Worm (Caenorhabditis elegans) whole organism, young adult: ENCODE measurements around the gene F54D10.5.

Experiments used
- B0035.1 ChIP-seq: sonication (generic microtip); optimal IDR thresholded peaks from 2 replicates; lab custom pipeline; 2016; ENCODE audit warnings: missing genetic modification characterization, mild to moderate bottlenecking, missing compliant biosample characterization, missing genotype, missing genetic modification reagents
- B0336.3 ChIP-seq: fragments of 200-800 bp; sonication (Bioruptor generic); IDR thresholded peaks from 2 replicates; pipeline ENCODE4 v1.3.6; 2022; ENCODE audit warnings: missing genetic modification characterization, missing compliant biosample characterization
- C06A6.2 ChIP-seq: fragments of 200-800 bp; sonication (Bioruptor generic); conservative IDR thresholded peaks from 2 replicates; pipeline ENCODE4 v1.3.6; 2022; ENCODE audit warnings: missing genetic modification characterization, missing compliant biosample characterization
- F22D6.2 ChIP-seq: sonication (generic microtip); optimal IDR thresholded peaks from 2 replicates; lab custom pipeline; 2016; ENCODE audit warnings: mild to moderate bottlenecking, missing genetic modification characterization, missing compliant biosample characterization
- F57A8.1 ChIP-seq: fragments of 200-800 bp; sonication (Bioruptor generic); optimal IDR thresholded peaks from 2 replicates; lab custom pipeline; 2018; ENCODE audit warnings: mild to moderate bottlenecking, missing genetic modification characterization, moderate library complexity, missing compliant biosample characterization
- Y67H2A.10 ChIP-seq: fragments of 200-800 bp; sonication (Bioruptor generic); conservative IDR thresholded peaks from 2 replicates; pipeline ENCODE4 v1.3.6; 2022; ENCODE audit warnings: missing genetic modification reagents, missing genetic modification characterization, missing compliant biosample characterization
- Y79H2A.3 ChIP-seq: fragments of 200-800 bp; sonication (Bioruptor generic); conservative IDR thresholded peaks from 2 replicates; pipeline ENCODE4 v1.3.6; 2022; ENCODE audit warnings: missing genetic modification reagents, missing genetic modification characterization, missing compliant biosample characterization
- Y95B8A.8 ChIP-seq: fragments of 200-800 bp; sonication (Bioruptor generic); IDR thresholded peaks from 2 replicates; pipeline ENCODE4 v1.3.6; 2022; ENCODE audit warnings: missing genetic modification reagents, missing genetic modification characterization, missing compliant biosample characterization
- atf-7 ChIP-seq: sonication (generic microtip); optimal IDR thresholded peaks from 2 replicates; lab custom pipeline; 2017; ENCODE audit warnings: mild to moderate bottlenecking, missing genetic modification characterization, missing compliant biosample characterization
- athp-1 ChIP-seq: sonication (generic microtip); optimal IDR thresholded peaks from 2 replicates; lab custom pipeline; 2017; ENCODE audit warnings: mild to moderate bottlenecking, missing genetic modification characterization, missing compliant biosample characterization
- attf-3 ChIP-seq: fragments of 200-800 bp; sonication (Bioruptor generic); conservative IDR thresholded peaks from 2 replicates; pipeline ENCODE4 v1.3.6; 2022; ENCODE audit warnings: missing genetic modification reagents, missing genetic modification characterization, missing compliant biosample characterization
- bed-2 ChIP-seq: fragments of 200-800 bp; sonication (Bioruptor generic); IDR thresholded peaks from 2 replicates; pipeline ENCODE4 v1.3.6; 2022; ENCODE audit warnings: missing genetic modification reagents, missing genetic modification characterization, missing compliant biosample characterization
- cebp-2 ChIP-seq: fragments of 200-800 bp; sonication (Bioruptor generic); IDR thresholded peaks from 2 replicates; pipeline ENCODE4 v1.3.6; 2022; ENCODE audit warnings: missing genetic modification characterization, missing compliant biosample characterization
- ceh-79 ChIP-seq: sonication (generic microtip); optimal IDR thresholded peaks from 2 replicates; lab custom pipeline; 2017; ENCODE audit warnings: mild to moderate bottlenecking, missing genetic modification characterization, missing compliant biosample characterization
- ceh-91 ChIP-seq: fragments of 200-800 bp; sonication (Bioruptor generic); IDR thresholded peaks from 2 replicates; pipeline ENCODE4 v1.3.6; 2022; ENCODE audit warnings: missing genetic modification reagents, missing genetic modification characterization, missing compliant biosample characterization
- dox-1 ChIP-seq: fragments of 200-800 bp; sonication (Bioruptor generic); IDR thresholded peaks from 2 replicates; pipeline ENCODE4 v1.3.6; 2022; ENCODE audit warnings: missing genetic modification reagents, missing genetic modification characterization, missing compliant biosample characterization
- ets-4 ChIP-seq: fragments of 200-800 bp; sonication (Bioruptor generic); optimal IDR thresholded peaks from 2 replicates; lab custom pipeline; 2018; ENCODE audit warnings: mild to moderate bottlenecking, missing genetic modification characterization, missing compliant biosample characterization
- gei-17 ChIP-seq: fragments of 200-800 bp; sonication (Bioruptor generic); optimal IDR thresholded peaks from 2 replicates; lab custom pipeline; 2018; ENCODE audit warnings: mild to moderate bottlenecking, missing genetic modification characterization, missing compliant biosample characterization
- hmg-1.2 ChIP-seq: fragments of 200-800 bp; sonication (Bioruptor generic); IDR thresholded peaks from 2 replicates; pipeline ENCODE4 v1.3.6; 2022; ENCODE audit warnings: missing genetic modification reagents, missing genetic modification characterization, missing compliant biosample characterization
- hmg-20 ChIP-seq: fragments of 200-800 bp; sonication (Bioruptor generic); IDR thresholded peaks from 2 replicates; pipeline ENCODE4 v1.3.6; 2022; ENCODE audit warnings: missing genetic modification reagents, missing genetic modification characterization, missing compliant biosample characterization
- lin-35 ChIP-seq, 3 experiments: fragments of 150-350 bp in 2 of 3; sonication (generic microtip) in 1 of 3; optimal IDR thresholded peaks; 2 replicates each; lab custom pipeline; 2014 to 2018; ENCODE audit warnings: missing biosample characterization in 3 of 3, missing genetic modification characterization in 3 of 3, missing genetic modification reagents in 3 of 3
- madf-8 ChIP-seq: fragments of 200-800 bp; sonication (Bioruptor generic); conservative IDR thresholded peaks from 2 replicates; pipeline ENCODE4 v1.3.6; 2022; ENCODE audit warnings: missing genetic modification reagents, missing genetic modification characterization, missing compliant biosample characterization
- mes-4 ChIP-seq: sonication (generic microtip); optimal IDR thresholded peaks from 2 replicates; lab custom pipeline; 2016; ENCODE audit warnings: missing genotype, missing genetic modification characterization, missing compliant biosample characterization
- rcor-1 ChIP-seq: fragments of 200-800 bp; sonication (Bioruptor generic); IDR thresholded peaks from 2 replicates; pipeline ENCODE4 v1.3.6; 2022; ENCODE audit warnings: missing genetic modification reagents, missing genetic modification characterization, missing compliant biosample characterization
- snpc-4 ChIP-seq, 5 experiments: fragments of 150-350 bp in 1 of 5; sonication (generic microtip) in 4 of 5; optimal IDR thresholded peaks; 2 replicates each; lab custom pipeline; 2014 to 2018; ENCODE audit warnings: missing genetic modification characterization in 5 of 5, missing biosample characterization in 3 of 5, antibody characterized with exemption in 2 of 5, mild to moderate bottlenecking in 2 of 5, missing compliant biosample characterization in 2 of 5, missing genotype in 2 of 5, moderate library complexity in 2 of 5, missing genetic modification reagents in 1 of 5
- tbx-9 ChIP-seq: sonication (generic microtip); optimal IDR thresholded peaks from 2 replicates; lab custom pipeline; 2016; ENCODE audit warnings: borderline replicate concordance, missing genetic modification characterization, inconsistent platforms, missing compliant biosample characterization
- unc-130 ChIP-seq: sonication (generic microtip); optimal IDR thresholded peaks from 2 replicates; lab custom pipeline; 2016; ENCODE audit warnings: missing genetic modification reagents, missing genetic modification characterization, missing compliant biosample characterization
- zim-3 ChIP-seq: sonication (generic microtip); optimal IDR thresholded peaks from 2 replicates; lab custom pipeline; 2017; ENCODE audit warnings: mild to moderate bottlenecking, missing genetic modification characterization, moderate library complexity, missing compliant biosample characterization
- ztf-18 ChIP-seq: sonication (generic microtip); optimal IDR thresholded peaks from 2 replicates; lab custom pipeline; 2016; ENCODE audit warnings: missing genotype, mild to moderate bottlenecking, missing genetic modification characterization, missing compliant biosample characterization
- ztf-22 ChIP-seq: fragments of 200-800 bp; sonication (Bioruptor generic); optimal IDR thresholded peaks from 2 replicates; lab custom pipeline; 2018; ENCODE audit warnings: mild to moderate bottlenecking, missing genetic modification characterization, moderate library complexity, missing compliant biosample characterization
- ztf-25 ChIP-seq: fragments of 200-800 bp; sonication (Bioruptor generic); IDR thresholded peaks from 2 replicates; pipeline ENCODE4 v1.3.6; 2022; ENCODE audit warnings: missing genetic modification reagents, missing genetic modification characterization, missing compliant biosample characterization
- ztf-26 ChIP-seq: sonication (generic microtip); optimal IDR thresholded peaks from 2 replicates; lab custom pipeline; 2017; ENCODE audit warnings: missing genetic modification characterization, missing compliant biosample characterization
- ztf-3 ChIP-seq: fragments of 200-800 bp; sonication (Bioruptor generic); optimal IDR thresholded peaks from 2 replicates; lab custom pipeline; 2018; ENCODE audit warnings: mild to moderate bottlenecking, missing genetic modification characterization, missing compliant biosample characterization
- ztf-6 ChIP-seq: fragments of 200-800 bp; sonication (Bioruptor generic); IDR thresholded peaks from 2 replicates; pipeline ENCODE4 v1.3.6; 2022; ENCODE audit warnings: missing genetic modification reagents, missing genetic modification characterization, missing compliant biosample characterization

F54D10.5 gene

ce11 chrII:3852654-3853053 is 44.7 kb upstream of the F54D10.5 start, which contains the start of gene nhr-257:
TSS of gene nhr-257 (plus strand) at chrII:3852954.
- TF ChIP-seq F22D6.2: no peak
- no peak for TF ChIP-seq dox-1 (GFP tag; lab: Robert Waterston, UW)
- TF ChIP-seq, all 124 proteins: peak for 0

ce11 chrII:3850655-3851054 is 42.7 kb upstream of the F54D10.5 start, which contains the start of gene nhr-72:
TSS of gene nhr-72 (minus strand) at chrII:3850755.
- TF ChIP-seq C06A6.2 (GFP tag; lab: Robert Waterston, UW): no peak
- no peak for TF ChIP-seq mes-4 (tag; lab: Kevin White, UChicago)
- no peak for TF ChIP-seq hmg-20
- TF ChIP-seq Y95B8A.8 (GFP tag; lab: Robert Waterston, UW): no peak
- TF ChIP-seq ztf-26 (tag; lab: Kevin White, UChicago): no peak
- TF ChIP-seq atf-7 (tag; lab: Kevin White, UChicago): no peak
- TF ChIP-seq Y67H2A.10: no peak
- TF ChIP-seq, all 124 proteins: peak for 0

ce11 chrII:3846028-3846427 is 38.1 kb upstream of the F54D10.5 start, which contains the start of gene C17A2.2:
TSS of gene C17A2.2 (plus strand) at chrII:3846328.
- TF ChIP-seq ztf-22 (GFP tag; lab: Kevin White, UChicago) (no peak), rcor-1 (GFP tag; lab: Robert Waterston, UW) (no peak)

- no peak for TF ChIP-seq ztf-18 (tag; lab: Kevin White, UChicago)
- no peak for TF ChIP-seq ztf-6 (GFP tag; lab: Robert Waterston, UW)
- no peak for TF ChIP-seq lin-35 (GFP tag; optimal IDR thresholded peaks at IDR 0.05; lab: Kevin White, UChicago)
- no peak for TF ChIP-seq tbx-9 (tag; lab: Kevin White, UChicago)
- no peak for TF ChIP-seq bed-2 (GFP tag; lab: Robert Waterston, UW)
- no peak for TF ChIP-seq mes-4 (tag; lab: Kevin White, UChicago)
- TF ChIP-seq ceh-91 (GFP tag; lab: Robert Waterston, UW): no peak
- TF ChIP-seq attf-3 (GFP tag; lab: Robert Waterston, UW): no peak
- no peak for TF ChIP-seq ets-4
- TF ChIP-seq cebp-2: no peak
- TF ChIP-seq unc-130 (GFP tag; lab: Kevin White, UChicago): no peak
- no peak for TF ChIP-seq hmg-1.2 (GFP tag; lab: Robert Waterston, UW)
- no peak for TF ChIP-seq ztf-3 (GFP tag; lab: Kevin White, UChicago)
- no peak for TF ChIP-seq gei-17 (GFP tag; lab: Kevin White, UChicago)
- no peak for TF ChIP-seq F57A8.1 (GFP tag; lab: Kevin White, UChicago)
- TF ChIP-seq ztf-25: no peak
Measured at ce11 chrII:3843305-3843704, 35.3 kb upstream of the F54D10.5 start, which contains the start of the genes C17A2.7 and C17A2.3. TSS of gene C17A2.7 (minus strand) at chrII:3843405. TSS of gene C17A2.3 (plus strand) at chrII:3843609.

ce11 chrII:3839562-3839961 is 31.6 kb upstream of the F54D10.5 start, which contains the start of gene C17A2.4:
TSS of gene C17A2.4 (plus strand) at chrII:3839862.
- TF ChIP-seq B0035.1 (tag; lab: Kevin White, UChicago): no peak
- no peak for TF ChIP-seq madf-8
- TF ChIP-seq Y79H2A.3 (GFP tag; lab: Robert Waterston, UW): no peak
- TF ChIP-seq athp-1 (tag; lab: Kevin White, UChicago): no peak
- TF ChIP-seq B0336.3 (GFP tag; lab: Robert Waterston, UW): no peak
- TF ChIP-seq zim-3 (tag; lab: Kevin White, UChicago): no peak
- TF ChIP-seq snpc-4 (GFP tag; optimal IDR thresholded peaks at IDR 0.05; lab: Kevin White, UChicago): no peak
- TF ChIP-seq snpc-4 (tag; optimal IDR thresholded peaks at IDR 0.05; lab: Kevin White, UChicago): no peak
- no peak for TF ChIP-seq ztf-3 (GFP tag; lab: Kevin White, UChicago)
- TF ChIP-seq ceh-79 (tag; lab: Kevin White, UChicago): no peak
